Fruit fly (Drosophila melanogaster): ENCODE measurements around the gene CG1677.

Gene CG1677

dm6 chrX:7302329-7302728, 103.3 kb downstream of the CG1677 start:
- peak; percentile 93 for TF ChIP-seq achi (GFP tag; optimal IDR thresholded peaks at IDR 0.05)
- TF ChIP-seq Blimp-1 (GFP tag; optimal IDR thresholded peaks at IDR 0.05) = peak; percentile 79
- TF ChIP-seq Smox (GFP tag; optimal IDR thresholded peaks at IDR 0.05) = peak; percentile 94
- peak; percentile 93 for TF ChIP-seq CG6808 (GFP tag; optimal IDR thresholded peaks at IDR 0.05)
- peak; percentile 85 for TF ChIP-seq CG6854 (GFP tag; optimal IDR thresholded peaks at IDR 0.05)
- peak; percentile 95 for TF ChIP-seq acj6 (GFP tag; optimal IDR thresholded peaks at IDR 0.05)
- peak; percentile 75 for TF ChIP-seq fd85E (GFP tag; optimal IDR thresholded peaks at IDR 0.05)
- TF ChIP-seq dac (GFP tag; optimal IDR thresholded peaks at IDR 0.05) = peak; percentile 56
- TF ChIP-seq CG3919 (GFP tag; optimal IDR thresholded peaks at IDR 0.05) = peak; percentile 96
- TF ChIP-seq svp (GFP tag) = peak; percentile 93
- peak; percentile 95 for TF ChIP-seq Eip78C (GFP tag)
- peak; percentile 95 for TF ChIP-seq topi (GFP tag; optimal IDR thresholded peaks at IDR 0.05)
- peak; percentile 96 for TF ChIP-seq CG10631 (GFP tag; optimal IDR thresholded peaks at IDR 0.05)
- TF ChIP-seq salr (GFP tag; optimal IDR thresholded peaks at IDR 0.05) = peak; percentile 79 to 93
- TF ChIP-seq CG8632 (GFP tag; optimal IDR thresholded peaks at IDR 0.05) = peak; percentile 92
- TF ChIP-seq Ets96B (tag; optimal IDR thresholded peaks at IDR 0.05) = peak; percentile 90
- TF ChIP-seq Sox15 (GFP tag; optimal IDR thresholded peaks at IDR 0.05) = peak; percentile 93
- peak; percentile 93 for TF ChIP-seq CG1621 (tag; optimal IDR thresholded peaks at IDR 0.05)
- TF ChIP-seq CG11902 (GFP tag; optimal IDR thresholded peaks at IDR 0.05) = peak; percentile 89
- peak; percentile 96 for TF ChIP-seq esn (GFP tag; optimal IDR thresholded peaks at IDR 0.05)
- TF ChIP-seq Met (GFP tag; optimal IDR thresholded peaks at IDR 0.05) = peak; percentile 95
- TF ChIP-seq Eip93F (GFP tag; optimal IDR thresholded peaks at IDR 0.05) = peak; percentile 93
- peak; percentile 74 for TF ChIP-seq Hr4 (GFP tag; optimal IDR thresholded peaks at IDR 0.05)
- TF ChIP-seq CG8119 (GFP tag; IDR thresholded peaks at IDR 0.05) = peak; percentile 78
- TF ChIP-seq CG6792 (GFP tag; optimal IDR thresholded peaks at IDR 0.05) = peak; percentile 92
- no peak for TF ChIP-seq fkh (GFP tag; optimal IDR thresholded peaks at IDR 0.05)
- TF ChIP-seq net (GFP tag; optimal IDR thresholded peaks at IDR 0.05) = peak; percentile 84
- TF ChIP-seq CG6163 (GFP tag; IDR thresholded peaks at IDR 0.05) = peak; percentile 95
- TF ChIP-seq Sox14 (GFP tag; optimal IDR thresholded peaks at IDR 0.05) = peak; percentile 94
- peak; percentile 93 for TF ChIP-seq Eip75B (GFP tag; optimal IDR thresholded peaks at IDR 0.05)
- TF ChIP-seq CG9139 (GFP tag; optimal IDR thresholded peaks at IDR 0.05) = peak; percentile 92
- TF ChIP-seq Ets21C (GFP tag; optimal IDR thresholded peaks at IDR 0.05) = peak; percentile 93
- peak; percentile 97 for TF ChIP-seq Hr39 (GFP tag; optimal IDR thresholded peaks at IDR 0.05)
- TF ChIP-seq pdm3 (GFP tag; optimal IDR thresholded peaks at IDR 0.05) = peak; percentile 94
- peak; percentile 91 for TF ChIP-seq Sox102F (GFP tag; optimal IDR thresholded peaks at IDR 0.05)
- TF ChIP-seq eg (GFP tag; IDR thresholded peaks at IDR 0.05) = peak; percentile 85
- TF ChIP-seq lz (GFP tag; optimal IDR thresholded peaks at IDR 0.05) = peak; percentile 95
- peak; percentile 77 for TF ChIP-seq CG4318 (GFP tag; optimal IDR thresholded peaks at IDR 0.05)
- TF ChIP-seq Hr38 (GFP tag; optimal IDR thresholded peaks at IDR 0.05) = no peak
- peak; percentile 90 for TF ChIP-seq CG8319 (GFP tag; optimal IDR thresholded peaks at IDR 0.05)
- peak; percentile 68 for TF ChIP-seq CG6276 (GFP tag; optimal IDR thresholded peaks at IDR 0.05)
- TF ChIP-seq CG11762 (GFP tag; optimal IDR thresholded peaks at IDR 0.05; ENCODE audit: insufficient read depth) = peak; percentile 93
- TF ChIP-seq spab (GFP tag; optimal IDR thresholded peaks at IDR 0.05) = peak; percentile 93
- TF ChIP-seq CG16779 (tag; optimal IDR thresholded peaks at IDR 0.05) = peak; percentile 86
- peak; percentile 96 for TF ChIP-seq cyc (GFP tag; optimal IDR thresholded peaks at IDR 0.05)
- peak; percentile 88 for TF ChIP-seq CG15336 (GFP tag; IDR thresholded peaks at IDR 0.05)
- TF ChIP-seq vri (GFP tag; optimal IDR thresholded peaks at IDR 0.05) = peak; percentile 81
- TF ChIP-seq dsx (GFP tag; optimal IDR thresholded peaks at IDR 0.05; ENCODE audit: poor library complexity, severe bottlenecking) = peak; percentile 84
- peak; percentile 91 for TF ChIP-seq CG7368 (GFP tag; optimal IDR thresholded peaks at IDR 0.05)
- peak; percentile 95 for TF ChIP-seq fd59A (GFP tag; optimal IDR thresholded peaks at IDR 0.05)
- peak; percentile 49; the same call in 1 of the 2 replicates for TF ChIP-seq CG11294 (GFP tag; IDR thresholded peaks at IDR 0.05)
- peak; percentile 82 for TF ChIP-seq Lpt (GFP tag; optimal IDR thresholded peaks at IDR 0.05)

Data from whole organism, prepupa.